Fruit fly (Drosophila melanogaster) whole organism, embryonic: ENCODE measurements around the gene Rad60.

Experiments used
- BEAF-32 ChIP-seq: fragments of 200-800 bp; sonication (Bioruptor generic); optimal IDR thresholded peaks from 3 replicates; lab custom pipeline; 2017; ENCODE audit warnings: missing biosample characterization, missing genetic modification characterization, mild to moderate bottlenecking, moderate library complexity, missing genetic modification reagents
- Bdp1 ChIP-seq: fragments of 200-800 bp; sonication (Bioruptor generic); optimal IDR thresholded peaks from 3 replicates; lab custom pipeline; 2016; ENCODE audit warnings: missing biosample characterization, missing genetic modification characterization
- CG11696 ChIP-seq: fragments of 200-800 bp; sonication (Bioruptor generic); IDR thresholded peaks from 2 replicates; pipeline ENCODE4 v1.3.6; 2022; ENCODE audit warnings: missing biosample characterization, missing genetic modification characterization
- CG12071 ChIP-seq: fragments of 200-800 bp; sonication (Bioruptor generic); optimal IDR thresholded peaks from 3 replicates; lab custom pipeline; 2018; ENCODE audit warnings: missing biosample characterization, mild to moderate bottlenecking, missing genetic modification characterization
- CG13296 ChIP-seq: fragments of 200-800 bp; sonication (Bioruptor generic); optimal IDR thresholded peaks from 3 replicates; lab custom pipeline; 2018; ENCODE audit warnings: missing biosample characterization, mild to moderate bottlenecking, missing genetic modification characterization
- CG13775 ChIP-seq: fragments of 200-800 bp; sonication (Bioruptor generic); optimal IDR thresholded peaks from 3 replicates; lab custom pipeline; 2017; ENCODE audit warnings: missing biosample characterization, mild to moderate bottlenecking, missing genetic modification characterization
- CG15479 ChIP-seq: fragments of 200-800 bp; sonication (Bioruptor generic); optimal IDR thresholded peaks from 3 replicates; lab custom pipeline; 2019; ENCODE audit warnings: missing biosample characterization, mild to moderate bottlenecking, missing genetic modification characterization, moderate library complexity
- CG15601 ChIP-seq: fragments of 200-800 bp; sonication (Bioruptor generic); optimal IDR thresholded peaks from 3 replicates; lab custom pipeline; 2019; ENCODE audit warnings: missing biosample characterization, mild to moderate bottlenecking, missing genetic modification characterization, moderate library complexity
- CG17328 ChIP-seq: fragments of 200-800 bp; sonication (Bioruptor generic); IDR thresholded peaks from 2 replicates; pipeline ENCODE4 v1.3.6; 2022; ENCODE audit warnings: missing biosample characterization, missing genetic modification characterization
- CG1832 ChIP-seq: fragments of 200-800 bp; sonication (Bioruptor generic); optimal IDR thresholded peaks from 2 replicates; lab custom pipeline; 2017; ENCODE audit warnings: missing biosample characterization, mild to moderate bottlenecking, missing genetic modification characterization, inconsistent platforms
- CG18619 ChIP-seq: fragments of 200-800 bp; sonication (Bioruptor generic); optimal IDR thresholded peaks from 3 replicates; lab custom pipeline; 2017; ENCODE audit warnings: missing biosample characterization, mild to moderate bottlenecking, missing genetic modification characterization
- CG2116 ChIP-seq: fragments of 200-800 bp; sonication (Bioruptor generic); optimal IDR thresholded peaks from 3 replicates; lab custom pipeline; 2018; ENCODE audit warnings: missing biosample characterization, mild to moderate bottlenecking, missing genetic modification characterization
- CG2875 ChIP-seq: fragments of 200-800 bp; sonication (Bioruptor generic); optimal IDR thresholded peaks from 2 replicates; lab custom pipeline; 2017; ENCODE audit warnings: missing biosample characterization, mild to moderate bottlenecking, missing genetic modification characterization, missing genetic modification reagents
- CG3407 ChIP-seq: fragments of 200-800 bp; sonication (Bioruptor generic); optimal IDR thresholded peaks from 2 replicates; lab custom pipeline; 2018; ENCODE audit warnings: missing biosample characterization, mild to moderate bottlenecking, missing genetic modification characterization
- CG4424 ChIP-seq: fragments of 200-800 bp; sonication (Bioruptor generic); optimal IDR thresholded peaks from 3 replicates; lab custom pipeline; 2016; ENCODE audit warnings: missing biosample characterization, missing genetic modification characterization
- CG4820 ChIP-seq: fragments of 200-800 bp; sonication (Bioruptor generic); optimal IDR thresholded peaks from 3 replicates; lab custom pipeline; 2016; ENCODE audit warnings: missing biosample characterization, missing genetic modification characterization
- CG6689 ChIP-seq: fragments of 200-800 bp; sonication (Bioruptor generic); IDR thresholded peaks from 2 replicates; pipeline ENCODE4 v1.3.6; 2022; ENCODE audit warnings: missing biosample characterization, missing genetic modification characterization
- CG7963 ChIP-seq: fragments of 200-800 bp; sonication (Bioruptor generic); IDR thresholded peaks from 3 replicates; pipeline ENCODE4 v1.3.6; 2022; ENCODE audit warnings: missing biosample characterization, missing genetic modification characterization; ENCODE audit not compliant: partially characterized antibody
- Chrac-16 ChIP-seq: fragments of 200-800 bp; sonication (Bioruptor generic); optimal IDR thresholded peaks from 3 replicates; lab custom pipeline; 2016; ENCODE audit warnings: missing biosample characterization, missing genetic modification characterization
- Dip2 ChIP-seq: fragments of 200-800 bp; sonication (Bioruptor generic); IDR thresholded peaks from 2 replicates; pipeline ENCODE4 v1.3.6; 2022; ENCODE audit warnings: missing biosample characterization, missing genetic modification characterization
- ERR ChIP-seq: fragments of 200-800 bp; sonication (Bioruptor generic); optimal IDR thresholded peaks from 2 replicates; lab custom pipeline; 2016; ENCODE audit warnings: missing biosample characterization, missing genetic modification characterization
- Hr78 ChIP-seq, 2 experiments: fragments of 200-800 bp in 1 of 2; fragments of >200 bp in 1 of 2; sonication (Bioruptor generic) in 1 of 2; optimal IDR thresholded peaks; 2 replicates each; lab custom pipeline; 2017 to 2019; ENCODE audit warnings: missing biosample characterization in 2 of 2, missing genetic modification characterization in 2 of 2, mild to moderate bottlenecking in 1 of 2, moderate library complexity in 1 of 2
- Jarid2 ChIP-seq: fragments of 200-800 bp; sonication (Bioruptor generic); optimal IDR thresholded peaks from 3 replicates; lab custom pipeline; 2017; ENCODE audit warnings: mild to moderate bottlenecking, missing biosample characterization, missing genetic modification reagents, missing genetic modification characterization
- Max ChIP-seq: fragments of 200-800 bp; sonication (Bioruptor generic); optimal IDR thresholded peaks from 2 replicates; lab custom pipeline; 2016; ENCODE audit warnings: missing biosample characterization, mild to moderate bottlenecking, missing genetic modification characterization
- Nf-YC ChIP-seq: fragments of 200-800 bp; optimal IDR thresholded peaks from 3 replicates; lab custom pipeline; 2019; ENCODE audit warnings: missing biosample characterization, mild to moderate bottlenecking, missing genetic modification characterization, moderate library complexity
- Oli ChIP-seq: fragments of 200-800 bp; sonication (Bioruptor generic); optimal IDR thresholded peaks from 2 replicates; lab custom pipeline; 2018; ENCODE audit warnings: missing biosample characterization, mild to moderate bottlenecking, missing genetic modification characterization, moderate library complexity
- Side ChIP-seq: fragments of 200-800 bp; sonication (Bioruptor generic); optimal IDR thresholded peaks from 2 replicates; lab custom pipeline; 2016; ENCODE audit warnings: missing biosample characterization, missing genetic modification characterization
- Trl ChIP-seq, 3 experiments: fragments of >200 bp in 2 of 3; fragments of 200-800 bp in 1 of 3; sonication (Bioruptor generic) in 1 of 3; optimal IDR thresholded peaks; 2 replicates in 1 of 3; 3 replicates in 2 of 3; lab custom pipeline; 2016 to 2017; ENCODE audit warnings: missing biosample characterization in 1 of 3, missing genetic modification characterization in 1 of 3
- Xbp1 ChIP-seq: fragments of 200-800 bp; sonication (Bioruptor generic); optimal IDR thresholded peaks from 3 replicates; lab custom pipeline; 2016; ENCODE audit warnings: missing biosample characterization, mild to moderate bottlenecking, missing genetic modification characterization
- ara ChIP-seq: fragments of 200-800 bp; sonication (Bioruptor generic); IDR thresholded peaks from 2 replicates; pipeline ENCODE4 v1.3.6; 2022; ENCODE audit warnings: missing biosample characterization, missing genetic modification characterization
- ato ChIP-seq: fragments of 200-800 bp; sonication (Bioruptor generic); IDR thresholded peaks from 2 replicates; pipeline ENCODE4 v1.3.6; 2022; ENCODE audit warnings: missing biosample characterization, missing genetic modification characterization; ENCODE audit not compliant: partially characterized antibody
- chm ChIP-seq: fragments of 200-800 bp; sonication (Bioruptor generic); IDR thresholded peaks from 2 replicates; pipeline ENCODE4 v1.3.6; 2022; ENCODE audit warnings: missing biosample characterization, missing genetic modification characterization
- crc ChIP-seq: fragments of 200-800 bp; sonication (Bioruptor generic); optimal IDR thresholded peaks from 2 replicates; lab custom pipeline; 2016; ENCODE audit warnings: missing biosample characterization, missing genetic modification characterization
- fd102C ChIP-seq: fragments of 200-800 bp; sonication (Bioruptor generic); optimal IDR thresholded peaks from 2 replicates; lab custom pipeline; 2018; ENCODE audit warnings: missing biosample characterization, mild to moderate bottlenecking, missing genetic modification characterization, moderate library complexity
- fu2 ChIP-seq: fragments of 200-800 bp; sonication (Bioruptor generic); optimal IDR thresholded peaks from 2 replicates; lab custom pipeline; 2016; ENCODE audit warnings: missing biosample characterization, missing genetic modification characterization
- hb ChIP-seq: fragments of 200-800 bp; sonication (Bioruptor generic); IDR thresholded peaks from 3 replicates; pipeline ENCODE4 v1.3.6; 2022; ENCODE audit warnings: missing biosample characterization, missing genetic modification characterization; ENCODE audit not compliant: partially characterized antibody
- kni ChIP-seq: fragments of 200-800 bp; sonication (Bioruptor generic); optimal IDR thresholded peaks from 3 replicates; lab custom pipeline; 2017; ENCODE audit warnings: mild to moderate bottlenecking, missing biosample characterization, missing genetic modification reagents, missing genetic modification characterization
- lbe ChIP-seq: fragments of 200-800 bp; sonication (Bioruptor generic); optimal IDR thresholded peaks from 2 replicates; lab custom pipeline; 2016; ENCODE audit warnings: missing biosample characterization, mild to moderate bottlenecking, missing genetic modification characterization
- lov ChIP-seq, 2 experiments: fragments of 200-800 bp in 1 of 2; fragments of >200 bp in 1 of 2; sonication (Bioruptor generic) in 1 of 2; IDR thresholded peaks in 1 of 2; optimal IDR thresholded peaks in 1 of 2; 2 replicates in 1 of 2; 3 replicates in 1 of 2; pipeline versions ENCODE4 v1.3.6 to Lab custom; 2017 to 2022; ENCODE audit warnings: missing biosample characterization in 1 of 2, missing genetic modification characterization in 1 of 2
- maf-S ChIP-seq: fragments of 200-800 bp; sonication (Bioruptor generic); optimal IDR thresholded peaks from 2 replicates; lab custom pipeline; 2016; ENCODE audit warnings: missing biosample characterization, missing genetic modification characterization
- pros ChIP-seq: fragments of 200-800 bp; sonication (Bioruptor generic); optimal IDR thresholded peaks from 3 replicates; lab custom pipeline; 2019; ENCODE audit warnings: missing biosample characterization, mild to moderate bottlenecking, missing genetic modification characterization, moderate library complexity
- sd ChIP-seq: fragments of 200-800 bp; sonication (Bioruptor generic); optimal IDR thresholded peaks from 3 replicates; lab custom pipeline; 2018; ENCODE audit warnings: missing biosample characterization, mild to moderate bottlenecking, missing genetic modification characterization, moderate library complexity
- slou ChIP-seq: fragments of 200-800 bp; sonication (Bioruptor generic); optimal IDR thresholded peaks from 3 replicates; lab custom pipeline; 2016; ENCODE audit warnings: missing biosample characterization, missing genetic modification characterization
- tx ChIP-seq: fragments of 200-800 bp; sonication (Bioruptor generic); optimal IDR thresholded peaks from 2 replicates; lab custom pipeline; 2016; ENCODE audit warnings: missing biosample characterization, missing genetic modification characterization
- wek ChIP-seq: fragments of 200-800 bp; sonication (Bioruptor generic); optimal IDR thresholded peaks from 3 replicates; lab custom pipeline; 2018; ENCODE audit warnings: missing biosample characterization, mild to moderate bottlenecking, missing genetic modification characterization, moderate library complexity
- zen2 ChIP-seq: fragments of 200-800 bp; sonication (Bioruptor generic); IDR thresholded peaks from 3 replicates; pipeline ENCODE4 v1.3.6; 2022; ENCODE audit warnings: missing biosample characterization, missing genetic modification characterization; ENCODE audit not compliant: partially characterized antibody
- zf30C ChIP-seq: fragments of 200-800 bp; sonication (Bioruptor generic); optimal IDR thresholded peaks from 3 replicates; lab custom pipeline; 2018; ENCODE audit warnings: missing biosample characterization, mild to moderate bottlenecking, missing genetic modification characterization

The Rad60 gene

dm6 chr3R:23239934-23240632 is 11.2 kb downstream of the Rad60 start (continued):
- no peak for TF ChIP-seq fu2
- peak; percentile 47 for TF ChIP-seq CG12071
- TF ChIP-seq maf-S = peak; percentile 25
- no peak for TF ChIP-seq zen2 (GFP tag; lab: Robert Waterston, UW)
- peak; percentile 24 for TF ChIP-seq sd (tag; lab: Kevin White, UChicago)
- peak; percentile 29 for TF ChIP-seq tx (GFP tag; lab: Kevin White, UChicago)
- peak; percentile 64 for TF ChIP-seq Side (GFP tag; lab: Kevin White, UChicago)
- no peak for TF ChIP-seq ato
- TF ChIP-seq pros = no peak
- peak; percentile 32 for TF ChIP-seq CG3407 (GFP tag; lab: Kevin White, UChicago)
- peak; percentile 21 for TF ChIP-seq CG15601 (tag; lab: Kevin White, UChicago)
- TF ChIP-seq lov (optimal IDR thresholded peaks at IDR 0.05; lab: Kevin White, UChicago) = no peak
- TF ChIP-seq lov (GFP tag; IDR thresholded peaks at IDR 0.05; lab: Robert Waterston, UW) = no peak
- TF ChIP-seq CG17328 = peak; percentile 64; the same call in 1 of the 2 replicates
- TF ChIP-seq ara (GFP tag; lab: Robert Waterston, UW) = peak; percentile 60; the same call in 1 of the 2 replicates
- TF ChIP-seq lbe (GFP tag; lab: Kevin White, UChicago) = no peak
- TF ChIP-seq CG13296 = peak; percentile 76
- TF ChIP-seq CG4820 (GFP tag; lab: Kevin White, UChicago) = peak; percentile 32
- TF ChIP-seq Bdp1 = no peak
- no peak for TF ChIP-seq Dip2 (GFP tag; lab: Robert Waterston, UW)
- peak; percentile 49 for TF ChIP-seq Oli (tag; lab: Kevin White, UChicago)
- TF ChIP-seq wek (GFP tag; lab: Kevin White, UChicago) = no peak
- no peak for TF ChIP-seq CG15479 (GFP tag; lab: Kevin White, UChicago)
- TF ChIP-seq CG6689 (GFP tag; lab: Robert Waterston, UW) = peak; percentile 67
- TF ChIP-seq fd102C = no peak
- TF ChIP-seq Xbp1 (GFP tag; lab: Kevin White, UChicago) = peak; percentile 57
- no peak for TF ChIP-seq Max (GFP tag; lab: Kevin White, UChicago)
- peak; percentile 58 to 62 for TF ChIP-seq Trl (optimal IDR thresholded peaks at IDR 0.05; lab: Kevin White, UChicago)
- peak; percentile 57 for TF ChIP-seq Trl (GFP tag; optimal IDR thresholded peaks at IDR 0.05; lab: Kevin White, UChicago)
- peak; percentile 3 for TF ChIP-seq Chrac-16 (GFP tag; lab: Kevin White, UChicago)
- peak; percentile 37 for TF ChIP-seq CG4424 (GFP tag; lab: Kevin White, UChicago)
- no peak for TF ChIP-seq hb
- 0 out of 2 replicates have a peak, but pooled peaks have one; percentile 10 for TF ChIP-seq CG11696
- TF ChIP-seq CG18619 (GFP tag; lab: Kevin White, UChicago) = peak; percentile 29
- TF ChIP-seq chm (GFP tag; lab: Robert Waterston, UW) = no peak
- no peak for TF ChIP-seq BEAF-32 (GFP tag; lab: Kevin White, UChicago)
- TF ChIP-seq ERR (GFP tag; lab: Kevin White, UChicago) = no peak
- no peak for TF ChIP-seq Nf-YC (tag; lab: Kevin White, UChicago)
- peak; percentile 16 for TF ChIP-seq slou (GFP tag; lab: Kevin White, UChicago)
- TF ChIP-seq Hr78 (GFP tag; optimal IDR thresholded peaks at IDR 0.05; lab: Kevin White, UChicago) = no peak
- peak; percentile 24 for TF ChIP-seq crc (GFP tag; lab: Kevin White, UChicago)
- no peak for TF ChIP-seq kni (GFP tag; lab: Kevin White, UChicago)
- no peak for TF ChIP-seq CG7963 (GFP tag; lab: Robert Waterston, UW)
- peak; percentile 22 for TF ChIP-seq CG13775 (GFP tag; lab: Kevin White, UChicago)
- no peak for TF ChIP-seq CG2875
- TF ChIP-seq CG1832 = no peak
- TF ChIP-seq CG2116 (GFP tag; lab: Kevin White, UChicago) = no peak
- no peak for TF ChIP-seq Jarid2
- TF ChIP-seq zf30C (GFP tag; lab: Kevin White, UChicago) = no peak
